Fruit fly (Drosophila melanogaster) whole organism, embryonic: ENCODE results near the gene Caper.
A peak's percentile ranks its signal among the peaks of the same experiment; 100 is the strongest.

Source experiments
- Atf6 ChIP-seq: fragments of 200-800 bp; sonication (Bioruptor generic); IDR thresholded peaks from 2 replicates; pipeline ENCODE4 v1.3.6; 2022; ENCODE audit warnings: missing biosample characterization, missing genetic modification characterization
- CG11456 ChIP-seq: fragments of 200-800 bp; sonication (Bioruptor generic); IDR thresholded peaks from 3 replicates; pipeline ENCODE4 v1.3.6; 2022; ENCODE audit warnings: missing biosample characterization, missing genetic modification characterization
- CG13624 ChIP-seq: fragments of 200-800 bp; sonication (Bioruptor generic); optimal IDR thresholded peaks from 2 replicates; lab custom pipeline; 2016; ENCODE audit warnings: missing biosample characterization, missing genetic modification characterization
- CG13894 ChIP-seq: fragments of 200-800 bp; sonication (Bioruptor generic); optimal IDR thresholded peaks from 3 replicates; lab custom pipeline; 2018; ENCODE audit warnings: missing biosample characterization, mild to moderate bottlenecking, missing genetic modification characterization, moderate library complexity
- CG14860 ChIP-seq: fragments of 200-800 bp; sonication (Bioruptor generic); IDR thresholded peaks from 3 replicates; pipeline ENCODE4 v1.3.6; 2022; ENCODE audit warnings: missing biosample characterization, missing genetic modification characterization; ENCODE audit not compliant: partially characterized antibody
- CG1529 ChIP-seq: fragments of 200-800 bp; sonication (Bioruptor generic); optimal IDR thresholded peaks from 3 replicates; lab custom pipeline; 2018; ENCODE audit warnings: missing biosample characterization, missing genetic modification characterization
- CG1602 ChIP-seq: fragments of 200-800 bp; sonication (Bioruptor generic); optimal IDR thresholded peaks from 3 replicates; lab custom pipeline; 2016; ENCODE audit warnings: missing biosample characterization, missing genetic modification characterization
- CG17328 ChIP-seq: fragments of 200-800 bp; sonication (Bioruptor generic); IDR thresholded peaks from 2 replicates; pipeline ENCODE4 v1.3.6; 2022; ENCODE audit warnings: missing biosample characterization, missing genetic modification characterization
- CG17359 ChIP-seq: fragments of 200-800 bp; sonication (Bioruptor generic); optimal IDR thresholded peaks from 3 replicates; lab custom pipeline; 2018; ENCODE audit warnings: missing biosample characterization, mild to moderate bottlenecking, missing genetic modification characterization, moderate library complexity
- CG17361 ChIP-seq: fragments of 200-800 bp; sonication (Bioruptor generic); IDR thresholded peaks from 3 replicates; pipeline ENCODE4 v1.3.6; 2022; ENCODE audit warnings: missing biosample characterization, missing genetic modification characterization
- CG18599 ChIP-seq: fragments of 200-800 bp; sonication (Bioruptor generic); optimal IDR thresholded peaks from 3 replicates; lab custom pipeline; 2017; ENCODE audit warnings: missing biosample characterization, missing genetic modification characterization, mild to moderate bottlenecking, moderate library complexity, missing genetic modification reagents
- CG2678 ChIP-seq: fragments of 200-800 bp; sonication (Bioruptor generic); optimal IDR thresholded peaks from 3 replicates; lab custom pipeline; 2019; ENCODE audit warnings: missing biosample characterization, mild to moderate bottlenecking, missing genetic modification characterization, moderate library complexity
- CG2889 ChIP-seq: fragments of 200-800 bp; sonication (Bioruptor generic); IDR thresholded peaks from 3 replicates; pipeline ENCODE4 v1.3.6; 2022; ENCODE audit warnings: missing biosample characterization, missing genetic modification characterization
- CG30020 ChIP-seq: fragments of 200-800 bp; optimal IDR thresholded peaks from 2 replicates; lab custom pipeline; 2019; ENCODE audit warnings: missing biosample characterization, mild to moderate bottlenecking, missing genetic modification characterization, moderate library complexity
- CG34224 ChIP-seq: fragments of 200-800 bp; sonication (Bioruptor generic); IDR thresholded peaks from 3 replicates; pipeline ENCODE4 v1.3.6; 2022; ENCODE audit warnings: missing biosample characterization, missing genetic modification characterization; ENCODE audit not compliant: partially characterized antibody
- CG3847 ChIP-seq: fragments of 200-800 bp; sonication (Bioruptor generic); IDR thresholded peaks from 2 replicates; pipeline ENCODE4 v1.3.6; 2022; ENCODE audit warnings: missing biosample characterization, missing genetic modification characterization
- CG4328 ChIP-seq: fragments of 200-800 bp; sonication (Bioruptor generic); optimal IDR thresholded peaks from 3 replicates; lab custom pipeline; 2017; ENCODE audit warnings: missing biosample characterization, missing genetic modification reagents, missing genetic modification characterization
- CG5245 ChIP-seq: fragments of 200-800 bp; sonication (Bioruptor generic); optimal IDR thresholded peaks from 3 replicates; lab custom pipeline; 2016; ENCODE audit warnings: missing biosample characterization, missing genetic modification characterization
- CG7963 ChIP-seq: fragments of 200-800 bp; sonication (Bioruptor generic); IDR thresholded peaks from 3 replicates; pipeline ENCODE4 v1.3.6; 2022; ENCODE audit warnings: missing biosample characterization, missing genetic modification characterization; ENCODE audit not compliant: partially characterized antibody
- CG8944 ChIP-seq: fragments of 200-800 bp; sonication (Bioruptor generic); optimal IDR thresholded peaks from 3 replicates; lab custom pipeline; 2016; ENCODE audit warnings: missing biosample characterization, missing genetic modification characterization
- Dad ChIP-seq: fragments of 200-800 bp; sonication (Bioruptor generic); optimal IDR thresholded peaks from 3 replicates; lab custom pipeline; 2016; ENCODE audit warnings: missing biosample characterization, missing genetic modification characterization
- Dfd ChIP-seq, 2 experiments: fragments of >200 bp; optimal IDR thresholded peaks; 2 replicates each; lab custom pipeline; 2017; ENCODE audit warnings: missing biosample characterization in 2 of 2, missing genetic modification characterization in 2 of 2
- Doc3 ChIP-seq: fragments of 200-800 bp; sonication (Bioruptor generic); IDR thresholded peaks from 3 replicates; pipeline ENCODE4 v1.3.6; 2022; ENCODE audit warnings: missing biosample characterization, missing genetic modification characterization; ENCODE audit not compliant: partially characterized antibody
- Ets65A ChIP-seq: fragments of 200-800 bp; sonication (Bioruptor generic); peaks from one replicate; lab custom pipeline; 2016; ENCODE audit warnings: missing biosample characterization, missing genetic modification characterization
- MESR4 ChIP-seq: fragments of 200-800 bp; sonication (Bioruptor generic); optimal IDR thresholded peaks from 2 replicates; lab custom pipeline; 2018; ENCODE audit warnings: missing biosample characterization, mild to moderate bottlenecking, missing genetic modification characterization, moderate library complexity
- Med ChIP-seq: fragments of 200-800 bp; sonication (Bioruptor generic); peaks from one replicate; lab custom pipeline; 2016; ENCODE audit warnings: missing biosample characterization, missing genetic modification characterization, mild to moderate bottlenecking, inconsistent platforms, moderate library complexity
- Meics ChIP-seq: fragments of 200-800 bp; sonication (Bioruptor generic); optimal IDR thresholded peaks from 2 replicates; lab custom pipeline; 2017; ENCODE audit warnings: missing biosample characterization, mild to moderate bottlenecking, missing genetic modification characterization
- NC2α ChIP-seq: fragments of 200-800 bp; sonication (Bioruptor generic); optimal IDR thresholded peaks from 2 replicates; lab custom pipeline; 2016; ENCODE audit warnings: missing biosample characterization, missing genetic modification characterization
- NK7.1 ChIP-seq: fragments of 200-800 bp; sonication (Bioruptor generic); optimal IDR thresholded peaks from 3 replicates; lab custom pipeline; 2016; ENCODE audit warnings: missing biosample characterization, missing genetic modification characterization
- Oli ChIP-seq: fragments of 200-800 bp; sonication (Bioruptor generic); optimal IDR thresholded peaks from 2 replicates; lab custom pipeline; 2018; ENCODE audit warnings: missing biosample characterization, mild to moderate bottlenecking, missing genetic modification characterization, moderate library complexity
- Side ChIP-seq: fragments of 200-800 bp; sonication (Bioruptor generic); optimal IDR thresholded peaks from 2 replicates; lab custom pipeline; 2016; ENCODE audit warnings: missing biosample characterization, missing genetic modification characterization
- Sin3A ChIP-seq: fragments of >200 bp; optimal IDR thresholded peaks from 2 replicates; lab custom pipeline; 2018
- Sry-δ ChIP-seq: fragments of 200-800 bp; sonication (Bioruptor generic); optimal IDR thresholded peaks from 2 replicates; lab custom pipeline; 2016; ENCODE audit warnings: missing biosample characterization, missing genetic modification characterization
- YL-1 ChIP-seq: fragments of 200-800 bp; sonication (Bioruptor generic); optimal IDR thresholded peaks from 3 replicates; lab custom pipeline; 2017; ENCODE audit warnings: missing biosample characterization, mild to moderate bottlenecking, missing genetic modification characterization
- aop ChIP-seq: fragments of 200-800 bp; sonication (Bioruptor generic); IDR thresholded peaks from 2 replicates; pipeline ENCODE4 v1.3.6; 2022; ENCODE audit warnings: missing biosample characterization, missing genetic modification characterization
- ase ChIP-seq: fragments of 200-800 bp; sonication (Bioruptor generic); IDR thresholded peaks from 3 replicates; pipeline ENCODE4 v1.3.6; 2022; ENCODE audit warnings: missing biosample characterization, missing genetic modification characterization
- bigmax ChIP-seq: fragments of 200-800 bp; sonication (Bioruptor generic); optimal IDR thresholded peaks from 2 replicates; lab custom pipeline; 2018; ENCODE audit warnings: missing biosample characterization, mild to moderate bottlenecking, missing genetic modification characterization
- dan ChIP-seq: fragments of 200-800 bp; sonication (Bioruptor generic); IDR thresholded peaks from 2 replicates; pipeline ENCODE4 v1.3.6; 2022; ENCODE audit warnings: missing biosample characterization, missing genetic modification characterization
- danr ChIP-seq: fragments of 200-800 bp; sonication (Bioruptor generic); IDR thresholded peaks from 2 replicates; pipeline ENCODE4 v1.3.6; 2022; ENCODE audit warnings: missing biosample characterization, missing genetic modification characterization
- fu2 ChIP-seq: fragments of 200-800 bp; sonication (Bioruptor generic); optimal IDR thresholded peaks from 2 replicates; lab custom pipeline; 2016; ENCODE audit warnings: missing biosample characterization, missing genetic modification characterization
- gfzf ChIP-seq: fragments of 200-800 bp; sonication (Bioruptor generic); optimal IDR thresholded peaks from 2 replicates; lab custom pipeline; 2016; ENCODE audit warnings: missing biosample characterization, mild to moderate bottlenecking, missing genetic modification characterization, moderate library complexity
- gsb ChIP-seq: fragments of 200-800 bp; sonication (Bioruptor generic); IDR thresholded peaks from 2 replicates; pipeline ENCODE4 v1.3.6; 2022; ENCODE audit warnings: missing biosample characterization, missing genetic modification characterization
- inv ChIP-seq: fragments of 200-800 bp; sonication (Bioruptor generic); IDR thresholded peaks from 2 replicates; pipeline ENCODE4 v1.3.6; 2022; ENCODE audit warnings: missing biosample characterization, missing genetic modification characterization; ENCODE audit not compliant: partially characterized antibody
- luna ChIP-seq: fragments of 200-800 bp; sonication (Bioruptor generic); optimal IDR thresholded peaks from 2 replicates; lab custom pipeline; 2016; ENCODE audit warnings: missing biosample characterization, missing genetic modification characterization
- nom ChIP-seq: fragments of 200-800 bp; sonication (Bioruptor generic); optimal IDR thresholded peaks from 2 replicates; lab custom pipeline; 2017; ENCODE audit warnings: missing biosample characterization, missing genetic modification characterization, mild to moderate bottlenecking, moderate library complexity, missing genetic modification reagents
- otp ChIP-seq: fragments of 200-800 bp; sonication (Bioruptor generic); IDR thresholded peaks from 3 replicates; pipeline ENCODE4, ENCODE4 v1.3.6; 2022; ENCODE audit warnings: missing biosample characterization, missing genetic modification characterization
- sd ChIP-seq: fragments of 200-800 bp; sonication (Bioruptor generic); optimal IDR thresholded peaks from 3 replicates; lab custom pipeline; 2018; ENCODE audit warnings: missing biosample characterization, mild to moderate bottlenecking, missing genetic modification characterization, moderate library complexity
- shn ChIP-seq: fragments of 200-800 bp; sonication (Bioruptor generic); optimal IDR thresholded peaks from 3 replicates; lab custom pipeline; 2016; ENCODE audit warnings: missing biosample characterization, missing genetic modification characterization
- tgo ChIP-seq: fragments of 200-800 bp; sonication (Bioruptor generic); IDR thresholded peaks from 3 replicates; pipeline ENCODE4 v1.3.6; 2022; ENCODE audit warnings: missing biosample characterization, missing genetic modification characterization
- toy ChIP-seq: fragments of 200-800 bp; sonication (Bioruptor generic); IDR thresholded peaks from 2 replicates; pipeline ENCODE4 v1.3.6; 2022; ENCODE audit warnings: missing biosample characterization, missing genetic modification characterization
- usp ChIP-seq: fragments of >200 bp; optimal IDR thresholded peaks from 2 replicates; lab custom pipeline; 2017; ENCODE audit warnings: missing biosample characterization, missing genetic modification characterization

The Caper gene

dm6 chr2L:7023614-7024259 lies 8.8 kb upstream of the Caper start, which contains the start of gene Gart (continued):
- no peak for TF ChIP-seq gsb
- TF ChIP-seq CG4328: no peak
- peak; percentile 43 for TF ChIP-seq Dad (GFP tag; lab: Kevin White, UChicago)
- TF ChIP-seq CG14860 (GFP tag; lab: Robert Waterston, UW): no peak
- TF ChIP-seq bigmax (GFP tag; lab: Kevin White, UChicago): no peak
- no peak for TF ChIP-seq nom (GFP tag; lab: Kevin White, UChicago)
- TF ChIP-seq CG17328: peak; percentile 63
- peak; percentile 68; the same call in 2 of the 3 replicates for TF ChIP-seq CG2889 (GFP tag; lab: Robert Waterston, UW)
- TF ChIP-seq Atf6 (GFP tag; lab: Robert Waterston, UW): peak; percentile 50; the same call in 1 of the 2 replicates
- TF ChIP-seq MESR4 (GFP tag; lab: Kevin White, UChicago): peak; percentile 9
- TF ChIP-seq dan: no peak
- TF ChIP-seq usp (GFP tag; lab: Kevin White, UChicago): no peak
- TF ChIP-seq CG1602 (GFP tag; lab: Kevin White, UChicago): peak; percentile 37
- no peak for TF ChIP-seq YL-1
- no peak for TF ChIP-seq NC2α (GFP tag; lab: Kevin White, UChicago)
- TF ChIP-seq toy (GFP tag; lab: Robert Waterston, UW): no peak
- TF ChIP-seq Sry-δ: peak; percentile 23
- no peak for TF ChIP-seq Sin3A (lab: Kevin White, UChicago)
- peak; percentile 59 for TF ChIP-seq CG1529 (GFP tag; lab: Kevin White, UChicago)
- no peak for TF ChIP-seq ase (GFP tag; lab: Robert Waterston, UW)
- TF ChIP-seq luna (GFP tag; lab: Kevin White, UChicago): no peak
- peak; percentile 53 for TF ChIP-seq shn (GFP tag; lab: Kevin White, UChicago)
- TF ChIP-seq CG2678 (tag; lab: Kevin White, UChicago): no peak
- peak; percentile 68; the same call in 1 of the 3 replicates for TF ChIP-seq CG11456 (GFP tag; lab: Robert Waterston, UW)
- TF ChIP-seq Oli: peak; percentile 68
- TF ChIP-seq CG13624 (GFP tag; lab: Kevin White, UChicago): peak; percentile 72
- TF ChIP-seq CG30020 (tag; lab: Kevin White, UChicago): no peak
- peak; percentile 61 for TF ChIP-seq fu2 (GFP tag; lab: Kevin White, UChicago)
- no peak for TF ChIP-seq inv (GFP tag; lab: Robert Waterston, UW)
- TF ChIP-seq gfzf (GFP tag; lab: Kevin White, UChicago): no peak
- no peak; the same call in 2 of the 3 replicates for TF ChIP-seq CG34224 (GFP tag; lab: Robert Waterston, UW)
- no peak for TF ChIP-seq CG13894 (tag; lab: Kevin White, UChicago)
- peak; percentile 49 for TF ChIP-seq sd (tag; lab: Kevin White, UChicago)
- peak; percentile 72 for TF ChIP-seq Side (GFP tag; lab: Kevin White, UChicago)
- TF ChIP-seq CG18599 (GFP tag; lab: Kevin White, UChicago): no peak
- TF ChIP-seq Doc3: no peak
- peak; percentile 58 for TF ChIP-seq CG5245
- TF ChIP-seq, all 482 proteins: peak for 256

- TF ChIP-seq otp (GFP tag; lab: Robert Waterston, UW) (no peak), dan (no peak), Dfd (GFP tag; optimal IDR thresholded peaks at IDR 0.05; lab: Kevin White, UChicago) (peak in 1 of 2 experiments; percentile 82), Meics (GFP tag; lab: Kevin White, UChicago) (no peak), NK7.1 (GFP tag; lab: Kevin White, UChicago) (no peak), CG17359 (tag; lab: Kevin White, UChicago) (no peak), Ets65A (peak; percentile 19), Med (peak; percentile 74), CG3847 (GFP tag; lab: Robert Waterston, UW) (no peak), ase (GFP tag; lab: Robert Waterston, UW) (no peak), CG4328 (no peak), CG17361 (GFP tag; lab: Robert Waterston, UW) (no peak), aop (GFP tag; lab: Robert Waterston, UW) (no peak), tgo (GFP tag; lab: Robert Waterston, UW) (no peak), CG8944 (GFP tag; lab: Kevin White, UChicago) (no peak), CG7963 (GFP tag; lab: Robert Waterston, UW) (0 out of 3 replicates have a peak, but pooled peaks have one; percentile 16), danr (no peak)
These were observed 7.3 kb upstream of the Caper start for dm6 chr2L:7025247-7025646.
